Fruit fly (Drosophila melanogaster) whole organism, embryonic: ENCODE data around the gene G6P.

Experiments used
- CG10274 ChIP-seq: fragments of 200-800 bp; sonication (Bioruptor generic); optimal IDR thresholded peaks from 3 replicates; lab custom pipeline; 2017; ENCODE audit warnings: missing biosample characterization, mild to moderate bottlenecking, missing genetic modification characterization
- CG10321 ChIP-seq: fragments of 200-800 bp; sonication (Bioruptor generic); IDR thresholded peaks from 2 replicates; pipeline ENCODE4 v1.3.6; 2022; ENCODE audit warnings: missing biosample characterization, missing genetic modification characterization
- CG10366 ChIP-seq: fragments of 200-800 bp; sonication (Bioruptor generic); IDR thresholded peaks from 2 replicates; pipeline ENCODE4 v1.3.6; 2022; ENCODE audit warnings: missing biosample characterization, missing genetic modification characterization
- CG10565 ChIP-seq: fragments of 200-800 bp; sonication (Bioruptor generic); optimal IDR thresholded peaks from 3 replicates; lab custom pipeline; 2016; ENCODE audit warnings: missing biosample characterization, mild to moderate bottlenecking, missing genetic modification characterization
- CG1233 ChIP-seq: fragments of 200-800 bp; sonication (Bioruptor generic); optimal IDR thresholded peaks from 4 replicates; lab custom pipeline; 2018; ENCODE audit warnings: missing biosample characterization, mild to moderate bottlenecking, missing genetic modification characterization
- CG12744 ChIP-seq: fragments of 200-800 bp; sonication (Bioruptor generic); optimal IDR thresholded peaks from 2 replicates; lab custom pipeline; 2016; ENCODE audit warnings: missing biosample characterization, missing genetic modification characterization
- CG12942 ChIP-seq: fragments of 200-800 bp; sonication (Bioruptor generic); optimal IDR thresholded peaks from 3 replicates; lab custom pipeline; 2016; ENCODE audit warnings: missing biosample characterization, missing genetic modification characterization
- CG13287 ChIP-seq: fragments of 200-800 bp; sonication (Bioruptor generic); IDR thresholded peaks from 2 replicates; pipeline ENCODE4 v1.3.6; 2022; ENCODE audit warnings: missing biosample characterization, missing genetic modification characterization; ENCODE audit not compliant: partially characterized antibody
- CG13624 ChIP-seq: fragments of 200-800 bp; sonication (Bioruptor generic); optimal IDR thresholded peaks from 2 replicates; lab custom pipeline; 2016; ENCODE audit warnings: missing biosample characterization, missing genetic modification characterization
- CG13894 ChIP-seq: fragments of 200-800 bp; sonication (Bioruptor generic); optimal IDR thresholded peaks from 3 replicates; lab custom pipeline; 2018; ENCODE audit warnings: missing biosample characterization, mild to moderate bottlenecking, missing genetic modification characterization, moderate library complexity
- CG15514 ChIP-seq: fragments of 200-800 bp; sonication (Bioruptor generic); optimal IDR thresholded peaks from 3 replicates; lab custom pipeline; 2017; ENCODE audit warnings: missing biosample characterization, missing genetic modification characterization, mild to moderate bottlenecking, moderate library complexity, missing genetic modification reagents
- CG2199 ChIP-seq: fragments of 200-800 bp; sonication (Bioruptor generic); IDR thresholded peaks from 3 replicates; pipeline ENCODE4 v1.3.6; 2022; ENCODE audit warnings: missing biosample characterization, missing genetic modification characterization
- CG3995 ChIP-seq: fragments of 200-800 bp; sonication (Bioruptor generic); optimal IDR thresholded peaks from 3 replicates; lab custom pipeline; 2016; ENCODE audit warnings: missing biosample characterization, missing genetic modification characterization
- CG6254 ChIP-seq: fragments of 200-800 bp; sonication (Bioruptor generic); optimal IDR thresholded peaks from 3 replicates; lab custom pipeline; 2017; ENCODE audit warnings: mild to moderate bottlenecking, missing biosample characterization, missing genetic modification reagents, missing genetic modification characterization
- CG6791 ChIP-seq: fragments of 200-800 bp; sonication (Bioruptor generic); IDR thresholded peaks from 3 replicates; pipeline ENCODE4 v1.3.6; 2022; ENCODE audit warnings: missing biosample characterization, missing genetic modification characterization; ENCODE audit not compliant: partially characterized antibody
- CG6854 ChIP-seq: fragments of 200-800 bp; sonication (Bioruptor generic); optimal IDR thresholded peaks from 3 replicates; lab custom pipeline; 2017; ENCODE audit warnings: missing biosample characterization, mild to moderate bottlenecking, missing genetic modification characterization
- CG7745 ChIP-seq: fragments of 200-800 bp; sonication (Bioruptor generic); optimal IDR thresholded peaks from 2 replicates; lab custom pipeline; 2018; ENCODE audit warnings: missing biosample characterization, mild to moderate bottlenecking, missing genetic modification characterization, moderate library complexity
- CG8359 ChIP-seq: fragments of 200-800 bp; sonication (Bioruptor generic); optimal IDR thresholded peaks from 2 replicates; lab custom pipeline; 2017; ENCODE audit warnings: missing biosample characterization, mild to moderate bottlenecking, missing genetic modification characterization, borderline replicate concordance
- CG9817 ChIP-seq: fragments of 200-800 bp; sonication (Bioruptor generic); optimal IDR thresholded peaks from 2 replicates; lab custom pipeline; 2018; ENCODE audit warnings: missing biosample characterization, mild to moderate bottlenecking, missing genetic modification characterization, moderate library complexity
- D19A ChIP-seq: fragments of 200-800 bp; optimal IDR thresholded peaks from 3 replicates; lab custom pipeline; 2019; ENCODE audit warnings: missing biosample characterization, mild to moderate bottlenecking, missing genetic modification characterization, moderate library complexity
- Deaf1 ChIP-seq: fragments of 200-800 bp; optimal IDR thresholded peaks from 3 replicates; lab custom pipeline; 2019; ENCODE audit warnings: missing biosample characterization, mild to moderate bottlenecking, missing genetic modification characterization, moderate library complexity
- Dek ChIP-seq: fragments of 200-800 bp; sonication (Bioruptor generic); optimal IDR thresholded peaks from 3 replicates; lab custom pipeline; 2019; ENCODE audit warnings: missing biosample characterization, mild to moderate bottlenecking, missing genetic modification characterization, moderate library complexity
- Dip3 ChIP-seq: fragments of 200-800 bp; sonication (Bioruptor generic); optimal IDR thresholded peaks from 3 replicates; lab custom pipeline; 2016; ENCODE audit warnings: missing biosample characterization, missing genetic modification characterization
- Doc3 ChIP-seq: fragments of 200-800 bp; sonication (Bioruptor generic); IDR thresholded peaks from 3 replicates; pipeline ENCODE4 v1.3.6; 2022; ENCODE audit warnings: missing biosample characterization, missing genetic modification characterization; ENCODE audit not compliant: partially characterized antibody
- Fer1 ChIP-seq: fragments of 200-800 bp; sonication (Bioruptor generic); optimal IDR thresholded peaks from 2 replicates; lab custom pipeline; 2017; ENCODE audit warnings: missing biosample characterization, mild to moderate bottlenecking, missing genetic modification characterization
- H15 ChIP-seq: fragments of 200-800 bp; sonication (Bioruptor generic); IDR thresholded peaks from 3 replicates; pipeline ENCODE4 v1.3.6; 2022; ENCODE audit warnings: missing biosample characterization, missing genetic modification characterization
- HmgZ ChIP-seq: fragments of 200-800 bp; sonication (Bioruptor generic); optimal IDR thresholded peaks from 2 replicates; lab custom pipeline; 2018; ENCODE audit warnings: missing biosample characterization, mild to moderate bottlenecking, missing genetic modification characterization
- MESR4 ChIP-seq: fragments of 200-800 bp; sonication (Bioruptor generic); optimal IDR thresholded peaks from 2 replicates; lab custom pipeline; 2018; ENCODE audit warnings: missing biosample characterization, mild to moderate bottlenecking, missing genetic modification characterization, moderate library complexity
- NFAT ChIP-seq: fragments of 200-800 bp; sonication (Bioruptor generic); IDR thresholded peaks from 2 replicates; pipeline ENCODE4 v1.3.6; 2022; ENCODE audit warnings: missing biosample characterization, missing genetic modification characterization
- Neu2 ChIP-seq: fragments of 200-800 bp; sonication (Bioruptor generic); optimal IDR thresholded peaks from 3 replicates; lab custom pipeline; 2016; ENCODE audit warnings: missing biosample characterization, missing genetic modification characterization, borderline replicate concordance
- Poxn ChIP-seq: fragments of 200-800 bp; sonication (Bioruptor generic); IDR thresholded peaks from 2 replicates; pipeline ENCODE4 v1.3.6; 2022; ENCODE audit warnings: missing biosample characterization, missing genetic modification characterization
- Rx ChIP-seq: fragments of 200-800 bp; sonication (Bioruptor generic); IDR thresholded peaks from 2 replicates; pipeline ENCODE4 v1.3.6; 2022; ENCODE audit warnings: missing biosample characterization, missing genetic modification characterization
- ci ChIP-seq: fragments of 200-800 bp; sonication (Bioruptor generic); IDR thresholded peaks from 3 replicates; pipeline ENCODE4 v1.3.6; 2022; ENCODE audit warnings: missing biosample characterization, missing genetic modification characterization
- dan ChIP-seq: fragments of 200-800 bp; sonication (Bioruptor generic); IDR thresholded peaks from 2 replicates; pipeline ENCODE4 v1.3.6; 2022; ENCODE audit warnings: missing biosample characterization, missing genetic modification characterization
- danr ChIP-seq: fragments of 200-800 bp; sonication (Bioruptor generic); IDR thresholded peaks from 2 replicates; pipeline ENCODE4 v1.3.6; 2022; ENCODE audit warnings: missing biosample characterization, missing genetic modification characterization
- dmrt99B ChIP-seq: fragments of 200-800 bp; sonication (Bioruptor generic); optimal IDR thresholded peaks from 2 replicates; lab custom pipeline; 2018; ENCODE audit warnings: missing biosample characterization, mild to moderate bottlenecking, missing genetic modification characterization, moderate library complexity
- ems ChIP-seq: fragments of 200-800 bp; sonication (Bioruptor generic); optimal IDR thresholded peaks from 3 replicates; lab custom pipeline; 2016; ENCODE audit warnings: missing biosample characterization, missing genetic modification characterization
- eve ChIP-seq, 2 experiments: fragments of >200 bp; optimal IDR thresholded peaks; 2 replicates each; lab custom pipeline; 2017; ENCODE audit warnings: missing biosample characterization in 2 of 2, missing genetic modification characterization in 2 of 2
- fd3F ChIP-seq: fragments of 200-800 bp; sonication (Bioruptor generic); optimal IDR thresholded peaks from 2 replicates; lab custom pipeline; 2018; ENCODE audit warnings: missing biosample characterization, mild to moderate bottlenecking, missing genetic modification characterization, moderate library complexity
- gfzf ChIP-seq: fragments of 200-800 bp; sonication (Bioruptor generic); optimal IDR thresholded peaks from 2 replicates; lab custom pipeline; 2016; ENCODE audit warnings: missing biosample characterization, mild to moderate bottlenecking, missing genetic modification characterization, moderate library complexity
- mirr ChIP-seq: fragments of 200-800 bp; sonication (Bioruptor generic); optimal IDR thresholded peaks from 3 replicates; lab custom pipeline; 2018; ENCODE audit warnings: missing biosample characterization, mild to moderate bottlenecking, missing genetic modification characterization
- prd ChIP-seq, 3 experiments: fragments of >200 bp in 2 of 3; fragments of 200-800 bp in 1 of 3; sonication (Bioruptor generic) in 1 of 3; optimal IDR thresholded peaks in 2 of 3; IDR thresholded peaks in 1 of 3; 2 replicates in 2 of 3; 3 replicates in 1 of 3; pipeline versions ENCODE4 v1.3.6 to Lab custom; 2017 to 2022; ENCODE audit warnings: missing biosample characterization in 1 of 3, missing genetic modification characterization in 1 of 3
- pum ChIP-seq: fragments of 200-800 bp; sonication (Bioruptor generic); optimal IDR thresholded peaks from 2 replicates; lab custom pipeline; 2016; ENCODE audit warnings: missing biosample characterization, missing genetic modification characterization
- row ChIP-seq: fragments of 200-800 bp; sonication (Bioruptor generic); IDR thresholded peaks from 3 replicates; pipeline ENCODE4 v1.3.6; 2022; ENCODE audit warnings: missing biosample characterization, missing genetic modification characterization
- sr ChIP-seq: fragments of 200-800 bp; sonication (Bioruptor generic); IDR thresholded peaks from 3 replicates; pipeline ENCODE4 v1.3.6; 2022; ENCODE audit warnings: missing biosample characterization, missing genetic modification characterization
- tna ChIP-seq: fragments of 200-800 bp; sonication (Bioruptor generic); IDR thresholded peaks from 2 replicates; pipeline ENCODE4 v1.3.6; 2022; ENCODE audit warnings: missing biosample characterization, missing genetic modification characterization; ENCODE audit not compliant: partially characterized antibody
- trh ChIP-seq: fragments of 200-800 bp; sonication (Bioruptor generic); optimal IDR thresholded peaks from 2 replicates; lab custom pipeline; 2016; ENCODE audit warnings: missing biosample characterization, missing genetic modification characterization
- zen ChIP-seq: fragments of 200-800 bp; sonication (Bioruptor generic); optimal IDR thresholded peaks from 3 replicates; lab custom pipeline; 2018; ENCODE audit warnings: missing biosample characterization, mild to moderate bottlenecking, missing genetic modification characterization, moderate library complexity
- zen2 ChIP-seq: fragments of 200-800 bp; sonication (Bioruptor generic); IDR thresholded peaks from 3 replicates; pipeline ENCODE4 v1.3.6; 2022; ENCODE audit warnings: missing biosample characterization, missing genetic modification characterization; ENCODE audit not compliant: partially characterized antibody

The G6P gene

DNA sequence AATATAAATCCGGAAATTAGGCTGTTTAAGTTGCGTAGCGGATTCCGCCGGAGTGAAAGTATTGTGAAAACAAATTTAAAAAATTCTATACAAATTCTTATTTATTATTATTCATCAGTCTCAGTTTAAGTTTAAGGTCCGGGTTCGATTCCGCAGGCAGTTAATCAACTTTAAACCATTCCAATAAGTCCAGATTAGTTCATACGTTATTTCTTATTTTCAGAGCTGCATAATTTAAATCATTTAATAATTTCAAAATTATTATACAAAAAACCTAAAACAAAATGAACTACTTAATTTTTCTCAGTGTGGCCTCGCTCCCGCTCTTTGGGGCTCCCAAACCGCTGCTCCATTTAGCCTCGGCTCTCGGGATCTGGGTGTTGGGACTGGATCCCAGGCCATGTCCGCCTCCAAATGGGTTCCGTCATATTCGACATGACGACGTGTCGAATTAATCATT, 14.8 kb upstream of the G6P start (continued):
- TF ChIP-seq CG12744 (peak; percentile 46), CG10274 (GFP tag; lab: Kevin White, UChicago) (peak; percentile 62), sr (no peak), Dip3 (GFP tag; lab: Kevin White, UChicago) (peak; percentile 21), mirr (GFP tag; lab: Kevin White, UChicago) (no peak), row (GFP tag; lab: Robert Waterston, UW) (peak; percentile 82), tna (GFP tag; lab: Robert Waterston, UW) (no peak), prd (optimal IDR thresholded peaks at IDR 0.05; lab: Kevin White, UChicago) (no peak), prd (GFP tag; IDR thresholded peaks at IDR 0.05; lab: Robert Waterston, UW) (peak; percentile 82), Dek (tag; lab: Kevin White, UChicago) (peak; percentile 76), CG2199 (GFP tag; lab: Robert Waterston, UW) (no peak), HmgZ (peak; percentile 51), CG7745 (tag; lab: Kevin White, UChicago) (no peak), zen (tag; lab: Kevin White, UChicago) (peak; percentile 65), fd3F (GFP tag; lab: Kevin White, UChicago) (peak; percentile 73), trh (peak; percentile 73), CG9817 (tag; lab: Kevin White, UChicago) (peak; percentile 75), gfzf (GFP tag; lab: Kevin White, UChicago) (no peak), CG6791 (GFP tag; lab: Robert Waterston, UW) (no peak), eve (GFP tag; optimal IDR thresholded peaks at IDR 0.05; lab: Kevin White, UChicago) (peak in 1 of 2 experiments; percentile 97), D19A (peak; percentile 89), Doc3 (GFP tag; lab: Robert Waterston, UW) (no peak), CG10321 (GFP tag; lab: Robert Waterston, UW) (peak; percentile 31; the same call in 1 of the 2 replicates), CG13624 (GFP tag; lab: Kevin White, UChicago) (peak; percentile 60), CG3995 (peak; percentile 33), ems (GFP tag; lab: Kevin White, UChicago) (peak; percentile 77), CG8359 (peak; percentile 83), MESR4 (GFP tag; lab: Kevin White, UChicago) (no peak), Fer1 (peak; percentile 89), CG15514 (GFP tag; lab: Kevin White, UChicago) (peak; percentile 47), Deaf1 (tag; lab: Kevin White, UChicago) (peak; percentile 54), danr (GFP tag; lab: Robert Waterston, UW) (peak; percentile 78), CG13894 (tag; lab: Kevin White, UChicago) (peak; percentile 8), dmrt99B (tag; lab: Kevin White, UChicago) (peak; percentile 93), ci (peak; percentile 76), Poxn (GFP tag; lab: Robert Waterston, UW) (peak; percentile 5; the same call in 1 of the 2 replicates), pum (GFP tag; lab: Kevin White, UChicago) (peak; percentile 60), zen2 (GFP tag; lab: Robert Waterston, UW) (no peak), H15 (GFP tag; lab: Robert Waterston, UW) (peak; percentile 75; the same call in 2 of the 3 replicates), NFAT (GFP tag; lab: Robert Waterston, UW) (peak; percentile 31), dan (GFP tag; lab: Robert Waterston, UW) (no peak), CG6254 (GFP tag; lab: Kevin White, UChicago) (peak; percentile 86), CG13287 (no peak), Neu2 (GFP tag; lab: Kevin White, UChicago) (no peak), CG12942 (peak; percentile 61), CG10366 (GFP tag; lab: Robert Waterston, UW) (peak; percentile 72), CG1233 (GFP tag; lab: Kevin White, UChicago) (peak; percentile 88), CG10565 (GFP tag; lab: Kevin White, UChicago) (peak; percentile 39), CG6854 (peak; percentile 85), Rx (GFP tag; lab: Robert Waterston, UW) (0 out of 2 replicates have a peak, but pooled peaks have one; percentile 28)
